Fruit fly (Drosophila melanogaster) whole organism, adult: ENCODE data around the gene MKP-4.

ENCODE experiments used
- CG11617 ChIP-seq: fragments of 200-800 bp; sonication (Bioruptor generic); optimal IDR thresholded peaks from 2 replicates; lab custom pipeline; 2017; ENCODE audit warnings: mild to moderate bottlenecking, missing biosample characterization, missing genetic modification reagents, missing genetic modification characterization
- CG12768 ChIP-seq: fragments of 200-800 bp; sonication (Bioruptor generic); optimal IDR thresholded peaks from 2 replicates; lab custom pipeline; 2017; ENCODE audit warnings: missing biosample characterization, missing genetic modification characterization, mild to moderate bottlenecking, moderate library complexity, missing genetic modification reagents
- CG14711 ChIP-seq: fragments of 200-800 bp; sonication (Bioruptor generic); optimal IDR thresholded peaks from 2 replicates; lab custom pipeline; 2018; ENCODE audit warnings: missing biosample characterization, mild to moderate bottlenecking, missing genetic modification characterization, moderate library complexity
- CG1620 ChIP-seq: fragments of 200-800 bp; sonication (Bioruptor generic); optimal IDR thresholded peaks from 2 replicates; lab custom pipeline; 2016; ENCODE audit warnings: missing biosample characterization, missing genetic modification characterization
- CG33017 ChIP-seq: fragments of 200-800 bp; sonication (Bioruptor generic); optimal IDR thresholded peaks from 2 replicates; lab custom pipeline; 2018; ENCODE audit warnings: missing biosample characterization, mild to moderate bottlenecking, missing genetic modification characterization, moderate library complexity
- CG5204 ChIP-seq: fragments of 200-800 bp; sonication (Bioruptor generic); optimal IDR thresholded peaks from 2 replicates; lab custom pipeline; 2016; ENCODE audit warnings: missing biosample characterization, missing genetic modification characterization
- CG7045 ChIP-seq: fragments of 200-800 bp; sonication (Bioruptor generic); optimal IDR thresholded peaks from 2 replicates; lab custom pipeline; 2017; ENCODE audit warnings: missing biosample characterization, mild to moderate bottlenecking, missing genetic modification characterization
- CG7101 ChIP-seq: fragments of 200-800 bp; sonication (Bioruptor generic); optimal IDR thresholded peaks from 2 replicates; lab custom pipeline; 2018; ENCODE audit warnings: missing biosample characterization, mild to moderate bottlenecking, missing genetic modification characterization, moderate library complexity
- Clk ChIP-seq: fragments of 200-800 bp; sonication (Bioruptor generic); optimal IDR thresholded peaks from 2 replicates; lab custom pipeline; 2017; ENCODE audit warnings: missing biosample characterization, missing genetic modification characterization
- Crg-1 ChIP-seq: fragments of 200-800 bp; sonication (Bioruptor generic); optimal IDR thresholded peaks from 2 replicates; lab custom pipeline; 2016; ENCODE audit warnings: missing biosample characterization, missing genetic modification characterization
- Hr96 ChIP-seq: fragments of 200-800 bp; sonication (Bioruptor generic); optimal IDR thresholded peaks from 2 replicates; lab custom pipeline; 2016; ENCODE audit warnings: missing biosample characterization, missing genetic modification characterization
- Mnt ChIP-seq: fragments of 200-800 bp; sonication (Bioruptor generic); optimal IDR thresholded peaks from 2 replicates; lab custom pipeline; 2016; ENCODE audit warnings: missing biosample characterization, mild to moderate bottlenecking, missing genetic modification characterization
- bab1 ChIP-seq: fragments of 200-800 bp; sonication (Bioruptor generic); optimal IDR thresholded peaks from 3 replicates; lab custom pipeline; 2019; ENCODE audit warnings: missing biosample characterization, mild to moderate bottlenecking, missing genetic modification characterization, moderate library complexity
- cic ChIP-seq: fragments of 200-800 bp; sonication (Bioruptor generic); optimal IDR thresholded peaks from 2 replicates; lab custom pipeline; 2017; ENCODE audit warnings: missing biosample characterization, mild to moderate bottlenecking, missing genetic modification characterization, moderate library complexity
- cnc ChIP-seq, 2 experiments: fragments of >200 bp; optimal IDR thresholded peaks; 2 replicates each; lab custom pipeline; 2017
- kay ChIP-seq: fragments of 200-800 bp; sonication (Bioruptor generic); peaks from one replicate; lab custom pipeline; 2016; ENCODE audit warnings: missing biosample characterization, missing genetic modification characterization, borderline replicate concordance
- ovo ChIP-seq: fragments of 200-800 bp; sonication (Bioruptor generic); optimal IDR thresholded peaks from 2 replicates; lab custom pipeline; 2016; ENCODE audit warnings: missing biosample characterization, missing genetic modification characterization
- pad ChIP-seq: fragments of 200-800 bp; sonication (Bioruptor generic); optimal IDR thresholded peaks from 3 replicates; lab custom pipeline; 2017; ENCODE audit warnings: missing biosample characterization, missing genetic modification characterization, mild to moderate bottlenecking, moderate library complexity, missing genetic modification reagents
- tj ChIP-seq: fragments of 200-800 bp; sonication (Bioruptor generic); optimal IDR thresholded peaks from 3 replicates; lab custom pipeline; 2017; ENCODE audit warnings: missing biosample characterization, mild to moderate bottlenecking, missing genetic modification characterization, moderate library complexity
- toe ChIP-seq: fragments of 200-800 bp; sonication (Bioruptor generic); optimal IDR thresholded peaks from 2 replicates; lab custom pipeline; 2016; ENCODE audit warnings: missing biosample characterization, missing genetic modification characterization

MKP-4 gene

dm6 chrX:19581881-19582280 is 41.0 kb upstream of the MKP-4 start, which contains the start of gene CG14218:
Gene CG14218 (minus strand): TSS chrX:19581981.
- TF ChIP-seq ovo: no peak
- no peak for TF ChIP-seq bab1

dm6 chrX:19582732-19583131 is 40.2 kb upstream of the MKP-4 start:
- TF ChIP-seq cnc (optimal IDR thresholded peaks at IDR 0.05; lab: Kevin White, UChicago) (no peak), ovo (no peak), Mnt (GFP tag; lab: Kevin White, UChicago) (no peak), Hr96 (GFP tag; lab: Kevin White, UChicago) (no peak)

- TF ChIP-seq toe (GFP tag; lab: Kevin White, UChicago) (no peak), CG7101 (tag; lab: Kevin White, UChicago) (no peak), CG7045 (no peak), tj (no peak), CG1620 (GFP tag; lab: Kevin White, UChicago) (no peak), CG33017 (tag; lab: Kevin White, UChicago) (no peak), Mnt (GFP tag; lab: Kevin White, UChicago) (no peak), cic (GFP tag; lab: Kevin White, UChicago) (no peak), ovo (no peak), CG14711 (tag; lab: Kevin White, UChicago) (no peak), CG5204 (GFP tag; lab: Kevin White, UChicago) (no peak), CG12768 (GFP tag; lab: Kevin White, UChicago) (no peak), Crg-1 (GFP tag; lab: Kevin White, UChicago) (no peak), cnc (optimal IDR thresholded peaks at IDR 0.05; lab: Kevin White, UChicago) (no peak), Hr96 (GFP tag; lab: Kevin White, UChicago) (no peak), CG11617 (GFP tag; lab: Kevin White, UChicago) (no peak), pad (GFP tag; lab: Kevin White, UChicago) (no peak), bab1 (no peak), kay (GFP tag; lab: Kevin White, UChicago) (no peak)
Observed at dm6 chrX:19583317-19583716, 39.6 kb upstream of the MKP-4 start, which contains the start of gene CG14204. Gene CG14204 (plus strand): TSS chrX:19583617.

- no peak for TF ChIP-seq CG7045
Observed at dm6 chrX:19585142-19585541, 37.8 kb upstream of the MKP-4 start.

dm6 chrX:19590070-19590469 is 32.8 kb upstream of the MKP-4 start, which contains the start of gene CG14219:
Gene CG14219 (minus strand): TSS chrX:19590170.
- TF ChIP-seq pad (GFP tag; lab: Kevin White, UChicago) (no peak), cic (GFP tag; lab: Kevin White, UChicago) (no peak), toe (GFP tag; lab: Kevin White, UChicago) (no peak), CG14711 (tag; lab: Kevin White, UChicago) (no peak), CG1620 (GFP tag; lab: Kevin White, UChicago) (no peak), Hr96 (GFP tag; lab: Kevin White, UChicago) (no peak), tj (no peak)

dm6 chrX:19590579-19590978 is 32.3 kb upstream of the MKP-4 start:
- TF ChIP-seq pad (GFP tag; lab: Kevin White, UChicago) (no peak), bab1 (no peak), cic (GFP tag; lab: Kevin White, UChicago) (no peak), cnc (optimal IDR thresholded peaks at IDR 0.05; lab: Kevin White, UChicago) (no peak), tj (no peak), CG33017 (tag; lab: Kevin White, UChicago) (no peak), CG11617 (GFP tag; lab: Kevin White, UChicago) (no peak), Clk (GFP tag; lab: Kevin White, UChicago) (no peak), CG12768 (GFP tag; lab: Kevin White, UChicago) (no peak), Mnt (GFP tag; lab: Kevin White, UChicago) (no peak), kay (GFP tag; lab: Kevin White, UChicago) (no peak), CG14711 (tag; lab: Kevin White, UChicago) (no peak), CG7045 (no peak), toe (GFP tag; lab: Kevin White, UChicago) (no peak), Crg-1 (GFP tag; lab: Kevin White, UChicago) (no peak), CG1620 (GFP tag; lab: Kevin White, UChicago) (no peak)

- TF ChIP-seq CG7045: no peak
- no peak for TF ChIP-seq cic (GFP tag; lab: Kevin White, UChicago)
- TF ChIP-seq kay (GFP tag; lab: Kevin White, UChicago): no peak
- TF ChIP-seq CG5204 (GFP tag; lab: Kevin White, UChicago): no peak
- TF ChIP-seq CG33017 (tag; lab: Kevin White, UChicago): no peak
- TF ChIP-seq cnc (optimal IDR thresholded peaks at IDR 0.05; lab: Kevin White, UChicago): no peak
- no peak for TF ChIP-seq Clk (GFP tag; lab: Kevin White, UChicago)
- TF ChIP-seq CG7101 (tag; lab: Kevin White, UChicago): no peak
- no peak for TF ChIP-seq CG14711 (tag; lab: Kevin White, UChicago)
- no peak for TF ChIP-seq Mnt (GFP tag; lab: Kevin White, UChicago)
- no peak for TF ChIP-seq CG12768 (GFP tag; lab: Kevin White, UChicago)
- TF ChIP-seq pad (GFP tag; lab: Kevin White, UChicago): no peak
- TF ChIP-seq toe (GFP tag; lab: Kevin White, UChicago): no peak
- no peak for TF ChIP-seq Crg-1 (GFP tag; lab: Kevin White, UChicago)
- no peak for TF ChIP-seq Hr96 (GFP tag; lab: Kevin White, UChicago)
- TF ChIP-seq CG1620 (GFP tag; lab: Kevin White, UChicago): no peak
Observed at dm6 chrX:19592309-19592708, 30.6 kb upstream of the MKP-4 start, which contains the start of gene CG14205. Gene CG14205 (plus strand): TSS chrX:19592609.
